Fruit fly (Drosophila melanogaster) whole organism, embryonic: ENCODE results near the gene Irk1.

ENCODE experiments used
- Atf6 ChIP-seq: fragments of 200-800 bp; sonication (Bioruptor generic); IDR thresholded peaks from 2 replicates; pipeline ENCODE4 v1.3.6; 2022; ENCODE audit warnings: missing biosample characterization, missing genetic modification characterization
- B-H2 ChIP-seq: fragments of 200-800 bp; sonication (Bioruptor generic); optimal IDR thresholded peaks from 2 replicates; lab custom pipeline; 2018; ENCODE audit warnings: missing biosample characterization, mild to moderate bottlenecking, missing genetic modification characterization
- Bgb ChIP-seq: fragments of 200-800 bp; sonication (Bioruptor generic); IDR thresholded peaks from 2 replicates; pipeline ENCODE4 v1.3.6; 2022; ENCODE audit warnings: missing biosample characterization, missing genetic modification characterization; ENCODE audit not compliant: partially characterized antibody
- BtbVII ChIP-seq: fragments of 200-800 bp; sonication (Bioruptor generic); optimal IDR thresholded peaks from 3 replicates; lab custom pipeline; 2017; ENCODE audit warnings: missing biosample characterization, mild to moderate bottlenecking, missing genetic modification characterization
- CG10147 ChIP-seq: fragments of 200-800 bp; sonication (Bioruptor generic); optimal IDR thresholded peaks from 2 replicates; lab custom pipeline; 2019; ENCODE audit warnings: missing biosample characterization, mild to moderate bottlenecking, missing genetic modification characterization, moderate library complexity
- CG10366 ChIP-seq: fragments of 200-800 bp; sonication (Bioruptor generic); IDR thresholded peaks from 2 replicates; pipeline ENCODE4 v1.3.6; 2022; ENCODE audit warnings: missing biosample characterization, missing genetic modification characterization
- CG10979 ChIP-seq: fragments of 200-800 bp; sonication (Bioruptor generic); optimal IDR thresholded peaks from 2 replicates; lab custom pipeline; 2018; ENCODE audit warnings: missing biosample characterization, mild to moderate bottlenecking, missing genetic modification characterization, moderate library complexity
- CG11560 ChIP-seq: fragments of 200-800 bp; sonication (Bioruptor generic); IDR thresholded peaks from 3 replicates; pipeline ENCODE4 v1.3.6; 2022; ENCODE audit warnings: missing biosample characterization, missing genetic modification characterization
- CG14050 ChIP-seq: fragments of 200-800 bp; sonication (Bioruptor generic); IDR thresholded peaks from 3 replicates; pipeline ENCODE4 v1.3.6; 2022; ENCODE audit warnings: missing biosample characterization, missing genetic modification characterization
- CG16779 ChIP-seq: fragments of 200-800 bp; sonication (Bioruptor generic); IDR thresholded peaks from 2 replicates; pipeline ENCODE4 v1.3.6; 2022; ENCODE audit warnings: missing biosample characterization, missing genetic modification characterization
- CG17612 ChIP-seq: fragments of 200-800 bp; sonication (Bioruptor generic); IDR thresholded peaks from 2 replicates; pipeline ENCODE4 v1.3.6; 2022; ENCODE audit warnings: missing biosample characterization, missing genetic modification characterization
- CG3163 ChIP-seq: fragments of 200-800 bp; sonication (Bioruptor generic); optimal IDR thresholded peaks from 3 replicates; lab custom pipeline; 2016; ENCODE audit warnings: missing biosample characterization, missing genetic modification characterization
- CG34376 ChIP-seq: fragments of 200-800 bp; sonication (Bioruptor generic); optimal IDR thresholded peaks from 2 replicates; lab custom pipeline; 2018; ENCODE audit warnings: missing biosample characterization, mild to moderate bottlenecking, missing genetic modification characterization
- CG34422 ChIP-seq: fragments of 200-800 bp; sonication (Bioruptor generic); IDR thresholded peaks from 3 replicates; pipeline ENCODE4 v1.3.6; 2022; ENCODE audit warnings: missing biosample characterization, missing genetic modification characterization
- CG43689 ChIP-seq: fragments of 200-800 bp; sonication (Bioruptor generic); IDR thresholded peaks from 2 replicates; pipeline ENCODE4 v1.3.6; 2022; ENCODE audit warnings: missing biosample characterization, missing genetic modification characterization
- CG4424 ChIP-seq: fragments of 200-800 bp; sonication (Bioruptor generic); optimal IDR thresholded peaks from 3 replicates; lab custom pipeline; 2016; ENCODE audit warnings: missing biosample characterization, missing genetic modification characterization
- CG6791 ChIP-seq: fragments of 200-800 bp; sonication (Bioruptor generic); IDR thresholded peaks from 3 replicates; pipeline ENCODE4 v1.3.6; 2022; ENCODE audit warnings: missing biosample characterization, missing genetic modification characterization; ENCODE audit not compliant: partially characterized antibody
- CG7745 ChIP-seq: fragments of 200-800 bp; sonication (Bioruptor generic); optimal IDR thresholded peaks from 2 replicates; lab custom pipeline; 2018; ENCODE audit warnings: missing biosample characterization, mild to moderate bottlenecking, missing genetic modification characterization, moderate library complexity
- CG8281 ChIP-seq: fragments of 200-800 bp; sonication (Bioruptor generic); optimal IDR thresholded peaks from 2 replicates; lab custom pipeline; 2018; ENCODE audit warnings: missing biosample characterization, mild to moderate bottlenecking, missing genetic modification characterization, moderate library complexity
- D ChIP-seq, 2 experiments: fragments of 200-800 bp in 1 of 2; fragments of >200 bp in 1 of 2; sonication (Bioruptor generic) in 1 of 2; optimal IDR thresholded peaks; 2 replicates in 1 of 2; 3 replicates in 1 of 2; lab custom pipeline; 2017; ENCODE audit warnings: mild to moderate bottlenecking in 1 of 2, missing biosample characterization in 1 of 2, missing genetic modification characterization in 1 of 2, missing genetic modification reagents in 1 of 2
- Dip3 ChIP-seq: fragments of 200-800 bp; sonication (Bioruptor generic); optimal IDR thresholded peaks from 3 replicates; lab custom pipeline; 2016; ENCODE audit warnings: missing biosample characterization, missing genetic modification characterization
- Dll ChIP-seq: fragments of 200-800 bp; sonication (Bioruptor generic); IDR thresholded peaks from 4 replicates; pipeline ENCODE4 v1.3.6; 2022; ENCODE audit warnings: missing biosample characterization, missing genetic modification characterization; ENCODE audit not compliant: partially characterized antibody
- Dp ChIP-seq: fragments of 200-800 bp; sonication (Bioruptor generic); optimal IDR thresholded peaks from 2 replicates; lab custom pipeline; 2018; ENCODE audit warnings: missing biosample characterization, mild to moderate bottlenecking, missing genetic modification characterization, moderate library complexity
- Ets65A ChIP-seq: fragments of 200-800 bp; sonication (Bioruptor generic); peaks from one replicate; lab custom pipeline; 2016; ENCODE audit warnings: missing biosample characterization, missing genetic modification characterization
- GATAe ChIP-seq: fragments of 200-800 bp; sonication (Bioruptor generic); conservative IDR thresholded peaks from 2 replicates; pipeline ENCODE4 v1.3.6; 2022; ENCODE audit warnings: missing biosample characterization, missing genetic modification characterization
- Gug ChIP-seq: fragments of 200-800 bp; sonication (Bioruptor generic); IDR thresholded peaks from 4 replicates; pipeline ENCODE4 v1.3.6; 2022; ENCODE audit warnings: missing biosample characterization, missing genetic modification characterization
- HHEX ChIP-seq: fragments of 200-800 bp; sonication (Bioruptor generic); optimal IDR thresholded peaks from 3 replicates; lab custom pipeline; 2017; ENCODE audit warnings: missing biosample characterization, mild to moderate bottlenecking, missing genetic modification characterization, missing genetic modification reagents
- Hmx ChIP-seq: fragments of 200-800 bp; sonication (Bioruptor generic); optimal IDR thresholded peaks from 2 replicates; lab custom pipeline; 2016; ENCODE audit warnings: missing biosample characterization, missing genetic modification characterization
- Hsf ChIP-seq: fragments of 200-800 bp; sonication (Bioruptor generic); optimal IDR thresholded peaks from 3 replicates; lab custom pipeline; 2016; ENCODE audit warnings: missing biosample characterization, missing genetic modification characterization
- Lpt ChIP-seq: fragments of >200 bp; optimal IDR thresholded peaks from 2 replicates; lab custom pipeline; 2018; ENCODE audit warnings: missing biosample characterization, missing genetic modification characterization
- Oaz ChIP-seq: fragments of 200-800 bp; sonication (Bioruptor generic); IDR thresholded peaks from 2 replicates; pipeline ENCODE4 v1.3.6; 2022; ENCODE audit warnings: missing biosample characterization, missing genetic modification characterization
- Optix ChIP-seq: fragments of 200-800 bp; sonication (Bioruptor generic); IDR thresholded peaks from 3 replicates; pipeline ENCODE4 v1.3.6; 2022; ENCODE audit warnings: missing biosample characterization, missing genetic modification characterization
- ash1 ChIP-seq: fragments of 200-800 bp; sonication (Bioruptor generic); optimal IDR thresholded peaks from 2 replicates; lab custom pipeline; 2018; ENCODE audit warnings: missing biosample characterization, mild to moderate bottlenecking, missing genetic modification characterization
- ewg ChIP-seq: fragments of 200-800 bp; sonication (Bioruptor generic); optimal IDR thresholded peaks from 3 replicates; lab custom pipeline; 2017; ENCODE audit warnings: mild to moderate bottlenecking, missing biosample characterization, missing genetic modification reagents, missing genetic modification characterization
- exex ChIP-seq: fragments of 200-800 bp; sonication (Bioruptor generic); optimal IDR thresholded peaks from 4 replicates; lab custom pipeline; 2018; ENCODE audit warnings: missing biosample characterization, mild to moderate bottlenecking, missing genetic modification characterization, moderate library complexity
- gcm ChIP-seq: fragments of 200-800 bp; sonication (Bioruptor generic); optimal IDR thresholded peaks from 2 replicates; lab custom pipeline; 2019; ENCODE audit warnings: missing biosample characterization, mild to moderate bottlenecking, missing genetic modification characterization, moderate library complexity
- grau ChIP-seq: fragments of 200-800 bp; optimal IDR thresholded peaks from 3 replicates; lab custom pipeline; 2019; ENCODE audit warnings: missing biosample characterization, mild to moderate bottlenecking, missing genetic modification characterization, moderate library complexity
- hkb ChIP-seq, 2 experiments: fragments of 200-800 bp in 1 of 2; fragments of >200 bp in 1 of 2; sonication (Bioruptor generic) in 1 of 2; IDR thresholded peaks in 1 of 2; optimal IDR thresholded peaks in 1 of 2; 2 replicates each; pipeline versions ENCODE4 v1.3.6 to Lab custom; 2017 to 2022; ENCODE audit warnings: missing biosample characterization in 1 of 2, missing genetic modification characterization in 1 of 2
- lab ChIP-seq: fragments of 200-800 bp; sonication (Bioruptor generic); optimal IDR thresholded peaks from 3 replicates; lab custom pipeline; 2017; ENCODE audit warnings: missing biosample characterization, missing genetic modification characterization, mild to moderate bottlenecking, moderate library complexity, missing genetic modification reagents
- mirr ChIP-seq: fragments of 200-800 bp; sonication (Bioruptor generic); optimal IDR thresholded peaks from 3 replicates; lab custom pipeline; 2018; ENCODE audit warnings: missing biosample characterization, mild to moderate bottlenecking, missing genetic modification characterization
- pfk ChIP-seq: fragments of 200-800 bp; sonication (Bioruptor generic); optimal IDR thresholded peaks from 2 replicates; lab custom pipeline; 2018; ENCODE audit warnings: missing biosample characterization, mild to moderate bottlenecking, missing genetic modification characterization, moderate library complexity
- pros ChIP-seq: fragments of 200-800 bp; sonication (Bioruptor generic); optimal IDR thresholded peaks from 3 replicates; lab custom pipeline; 2019; ENCODE audit warnings: missing biosample characterization, mild to moderate bottlenecking, missing genetic modification characterization, moderate library complexity
- psq ChIP-seq: fragments of 200-800 bp; sonication (Bioruptor generic); optimal IDR thresholded peaks from 2 replicates; lab custom pipeline; 2017; ENCODE audit warnings: missing biosample characterization, missing genetic modification characterization
- sc ChIP-seq, 3 experiments: fragments of >200 bp in 2 of 3; fragments of 200-800 bp in 1 of 3; sonication (Bioruptor generic) in 1 of 3; optimal IDR thresholded peaks; 2 replicates in 2 of 3; 3 replicates in 1 of 3; lab custom pipeline; 2017; ENCODE audit warnings: mild to moderate bottlenecking in 1 of 3, missing biosample characterization in 1 of 3, missing genetic modification characterization in 1 of 3, missing genetic modification reagents in 1 of 3
- sens-2 ChIP-seq: fragments of 200-800 bp; sonication (Bioruptor generic); IDR thresholded peaks from 2 replicates; pipeline ENCODE4 v1.3.6; 2022; ENCODE audit warnings: missing biosample characterization, missing genetic modification characterization
- slbo ChIP-seq: fragments of 200-800 bp; sonication (Bioruptor generic); IDR thresholded peaks from 2 replicates; pipeline ENCODE4 v1.3.6; 2022; ENCODE audit warnings: missing biosample characterization, missing genetic modification characterization
- sug ChIP-seq: fragments of 200-800 bp; optimal IDR thresholded peaks from 2 replicates; lab custom pipeline; 2019; ENCODE audit warnings: missing biosample characterization, mild to moderate bottlenecking, missing genetic modification characterization, moderate library complexity
- tgo ChIP-seq: fragments of 200-800 bp; sonication (Bioruptor generic); IDR thresholded peaks from 3 replicates; pipeline ENCODE4 v1.3.6; 2022; ENCODE audit warnings: missing biosample characterization, missing genetic modification characterization
- trh ChIP-seq: fragments of 200-800 bp; sonication (Bioruptor generic); optimal IDR thresholded peaks from 2 replicates; lab custom pipeline; 2016; ENCODE audit warnings: missing biosample characterization, missing genetic modification characterization

Gene Irk1

DNA sequence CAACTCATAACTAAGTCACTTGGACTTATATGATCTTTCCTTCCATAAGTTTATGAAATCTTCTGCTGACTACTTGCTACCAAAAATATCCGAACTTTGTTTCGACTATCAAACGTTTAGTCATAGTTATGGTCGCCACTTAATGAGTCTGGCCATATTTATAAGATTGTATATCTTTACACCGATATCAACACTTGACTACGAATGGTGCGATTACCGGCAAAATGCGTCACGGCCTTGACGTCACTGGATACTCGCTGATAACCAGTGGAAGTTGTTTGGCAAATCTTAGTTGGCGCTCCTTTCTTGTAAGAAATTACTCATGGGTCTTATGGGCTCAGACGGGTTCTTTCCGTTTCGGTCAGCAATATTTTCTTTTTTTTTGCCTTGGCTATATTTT is 9.3 kb downstream of the Irk1 start:
- peak; percentile 82 for TF ChIP-seq CG34376 (GFP tag; lab: Kevin White, UChicago)
- TF ChIP-seq BtbVII (GFP tag; lab: Kevin White, UChicago), result peak; percentile 18
- no peak for TF ChIP-seq CG10366 (GFP tag; lab: Robert Waterston, UW)
- no peak for TF ChIP-seq Hmx
- TF ChIP-seq sc (optimal IDR thresholded peaks at IDR 0.05; lab: Kevin White, UChicago), result no peak
- TF ChIP-seq sc (GFP tag; optimal IDR thresholded peaks at IDR 0.05; lab: Kevin White, UChicago), result no peak
- no peak for TF ChIP-seq psq
- TF ChIP-seq B-H2 (GFP tag; lab: Kevin White, UChicago), result peak; percentile 18
- peak; percentile 2 for TF ChIP-seq sug
- no peak for TF ChIP-seq CG6791 (GFP tag; lab: Robert Waterston, UW)
- TF ChIP-seq CG14050 (GFP tag; lab: Robert Waterston, UW), result no peak
- TF ChIP-seq ewg (GFP tag; lab: Kevin White, UChicago), result no peak
- no peak for TF ChIP-seq Oaz (GFP tag; lab: Robert Waterston, UW)
- no peak for TF ChIP-seq grau (tag; lab: Kevin White, UChicago)
- peak; percentile 88 for TF ChIP-seq exex (tag; lab: Kevin White, UChicago)
- TF ChIP-seq Dip3 (GFP tag; lab: Kevin White, UChicago), result no peak
- no peak for TF ChIP-seq CG10147
- TF ChIP-seq CG34422 (GFP tag; lab: Robert Waterston, UW), result no peak
- TF ChIP-seq Dll (GFP tag; lab: Robert Waterston, UW), result no peak
- TF ChIP-seq trh (GFP tag; lab: Kevin White, UChicago), result no peak
- TF ChIP-seq pfk (GFP tag; lab: Kevin White, UChicago), result no peak
- TF ChIP-seq Dp (GFP tag; lab: Kevin White, UChicago), result no peak
- TF ChIP-seq D (optimal IDR thresholded peaks at IDR 0.05; lab: Kevin White, UChicago), result no peak
- TF ChIP-seq D (GFP tag; optimal IDR thresholded peaks at IDR 0.05; lab: Kevin White, UChicago), result no peak
- peak; percentile 80 for TF ChIP-seq mirr
- no peak for TF ChIP-seq tgo
- no peak for TF ChIP-seq lab (GFP tag; lab: Kevin White, UChicago)
- TF ChIP-seq CG11560, result no peak
- TF ChIP-seq CG4424 (GFP tag; lab: Kevin White, UChicago), result no peak
- peak; percentile 61 for TF ChIP-seq GATAe

DNA sequence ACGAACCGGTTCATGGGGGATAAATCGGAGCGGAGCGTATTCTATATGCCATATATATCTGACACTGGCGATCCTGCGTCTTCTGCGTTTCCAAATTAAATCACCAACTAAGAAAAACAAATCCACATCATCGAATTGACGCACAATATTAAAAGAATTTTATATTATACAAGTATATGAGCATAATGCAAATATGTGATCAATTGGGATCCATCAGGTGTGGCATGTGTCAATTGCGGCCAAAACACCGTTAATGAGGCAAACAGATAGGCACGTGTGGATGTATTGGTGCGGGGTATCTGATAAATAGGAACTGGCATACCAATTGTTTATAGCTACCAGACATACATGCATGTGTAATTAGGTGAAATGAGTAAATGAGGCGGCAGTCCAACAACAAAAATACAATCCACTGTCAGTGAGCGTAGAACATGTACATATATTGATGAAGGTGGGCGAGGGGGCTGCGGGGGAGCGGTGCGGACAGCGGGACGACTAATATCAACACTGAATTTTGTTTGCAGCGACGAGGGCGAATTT is 10.0 kb downstream of the Irk1 start:
- TF ChIP-seq CG43689 (GFP tag; lab: Robert Waterston, UW) (no peak), CG16779 (GFP tag; lab: Robert Waterston, UW) (no peak), Lpt (GFP tag; lab: Kevin White, UChicago) (no peak), pros (GFP tag; lab: Kevin White, UChicago) (no peak), slbo (GFP tag; lab: Robert Waterston, UW) (peak; percentile 30; the same call in 1 of the 2 replicates), CG7745 (tag; lab: Kevin White, UChicago) (no peak), HHEX (GFP tag; lab: Kevin White, UChicago) (peak; percentile 48), CG10979 (tag; lab: Kevin White, UChicago) (no peak), sens-2 (no peak), mirr (peak; percentile 48), Ets65A (GFP tag; lab: Kevin White, UChicago) (no peak), Gug (no peak), CG8281 (tag; lab: Kevin White, UChicago) (no peak), CG3163 (GFP tag; lab: Kevin White, UChicago) (no peak), Atf6 (no peak), ash1 (no peak), CG10147 (no peak), Hmx (no peak), Bgb (GFP tag; lab: Robert Waterston, UW) (no peak), trh (GFP tag; lab: Kevin White, UChicago) (no peak), CG17612 (no peak), Hsf (GFP tag; lab: Kevin White, UChicago) (no peak), hkb (optimal IDR thresholded peaks at IDR 0.05; lab: Kevin White, UChicago) (no peak), hkb (GFP tag; IDR thresholded peaks at IDR 0.05; lab: Robert Waterston, UW) (peak; percentile 22; the same call in 1 of the 2 replicates), Optix (no peak), gcm (GFP tag; lab: Kevin White, UChicago) (no peak), grau (tag; lab: Kevin White, UChicago) (peak; percentile 13)
